Fruit fly (Drosophila melanogaster) whole organism, embryonic: ENCODE data around the gene Grl36a.

Experiments
- CG2116 ChIP-seq: fragments of 200-800 bp; sonication (Bioruptor generic); optimal IDR thresholded peaks from 3 replicates; lab custom pipeline; 2018; ENCODE audit warnings: missing biosample characterization, mild to moderate bottlenecking, missing genetic modification characterization
- CG2875 ChIP-seq: fragments of 200-800 bp; sonication (Bioruptor generic); optimal IDR thresholded peaks from 2 replicates; lab custom pipeline; 2017; ENCODE audit warnings: missing biosample characterization, mild to moderate bottlenecking, missing genetic modification characterization, missing genetic modification reagents
- Dll ChIP-seq: fragments of 200-800 bp; sonication (Bioruptor generic); IDR thresholded peaks from 4 replicates; pipeline ENCODE4 v1.3.6; 2022; ENCODE audit warnings: missing biosample characterization, missing genetic modification characterization; ENCODE audit not compliant: partially characterized antibody
- knrl ChIP-seq: fragments of 200-800 bp; sonication (Bioruptor generic); IDR thresholded peaks from 3 replicates; pipeline ENCODE4 v1.3.6; 2022; ENCODE audit warnings: missing biosample characterization, missing genetic modification characterization; ENCODE audit not compliant: partially characterized antibody
- tin ChIP-seq: fragments of 200-800 bp; sonication (Bioruptor generic); optimal IDR thresholded peaks from 3 replicates; lab custom pipeline; 2016; ENCODE audit warnings: missing biosample characterization, missing genetic modification characterization

dm6 chr2L:17178472-17178871 is 3.3 kb upstream of the Grl36a start, which contains the start of gene Gr36b:
- no peak for TF ChIP-seq knrl (GFP tag; lab: Robert Waterston, UW)
- TF ChIP-seq Dll (GFP tag; lab: Robert Waterston, UW): no peak
- TF ChIP-seq CG2116 (GFP tag; lab: Kevin White, UChicago): no peak
- TF ChIP-seq tin: no peak
- no peak for TF ChIP-seq CG2875
